Worm (Caenorhabditis elegans) whole organism, L1 larva: ENCODE measurements around the gene F37H8.6.

Experiments
- C04F5.9 ChIP-seq: sonication (generic microtip); optimal IDR thresholded peaks from 2 replicates; lab custom pipeline; 2016; ENCODE audit warnings: missing genetic modification characterization, missing compliant biosample characterization
- Y116A8C.19 ChIP-seq: sonication (generic microtip); optimal IDR thresholded peaks from 2 replicates; lab custom pipeline; 2016; ENCODE audit warnings: missing compliant biosample characterization, missing genetic modification characterization, borderline replicate concordance
- aly-2 ChIP-seq: fragments of 150-350 bp; optimal IDR thresholded peaks from 2 replicates; lab custom pipeline; 2014; ENCODE audit warnings: missing biosample characterization, missing genetic modification characterization
- ama-1 ChIP-seq: fragments of 150-350 bp; optimal IDR thresholded peaks from 2 replicates; lab custom pipeline; 2014
- blmp-1 ChIP-seq: fragments of 150-350 bp; optimal IDR thresholded peaks from 2 replicates; lab custom pipeline; 2014; ENCODE audit warnings: missing biosample characterization, missing genetic modification characterization
- ceh-63 ChIP-seq: fragments of 200-800 bp; sonication (Bioruptor generic); optimal IDR thresholded peaks from 2 replicates; lab custom pipeline; 2018; ENCODE audit warnings: mild to moderate bottlenecking, missing genetic modification characterization, missing compliant biosample characterization
- ceh-88 ChIP-seq: fragments of 200-800 bp; sonication (Bioruptor generic); IDR thresholded peaks from 2 replicates; pipeline ENCODE4 v1.3.6; 2022; ENCODE audit warnings: missing genetic modification characterization, missing compliant biosample characterization
- ceh-90 ChIP-seq: sonication (generic microtip); optimal IDR thresholded peaks from 2 replicates; lab custom pipeline; 2016; ENCODE audit warnings: missing genetic modification characterization, missing compliant biosample characterization
- dpl-1 ChIP-seq, 3 experiments: fragments of 150-350 bp in 2 of 3; sonication (generic microtip) in 1 of 3; optimal IDR thresholded peaks; 2 replicates each; lab custom pipeline; 2014 to 2017; ENCODE audit warnings: missing biosample characterization in 3 of 3, missing genetic modification characterization in 3 of 3, missing genetic modification reagents in 3 of 3
- dsc-1 ChIP-seq: sonication (generic microtip); optimal IDR thresholded peaks from 2 replicates; lab custom pipeline; 2016; ENCODE audit warnings: mild to moderate bottlenecking, missing genetic modification characterization, missing compliant biosample characterization
- egl-13 ChIP-seq: sonication (generic microtip); optimal IDR thresholded peaks from 2 replicates; lab custom pipeline; 2016; ENCODE audit warnings: missing genotype, missing genetic modification reagents, missing genetic modification characterization, missing compliant biosample characterization
- elt-2 ChIP-seq: sonication (generic microtip); optimal IDR thresholded peaks from 2 replicates; lab custom pipeline; 2016; ENCODE audit warnings: missing genetic modification characterization, mild to moderate bottlenecking, inconsistent platforms, missing compliant biosample characterization, missing genetic modification reagents
- elt-3 ChIP-seq, 6 experiments: fragments of 150-350 bp in 1 of 6; sonication (generic microtip); optimal IDR thresholded peaks; 2 replicates each; lab custom pipeline; 2017 to 2018; ENCODE audit warnings: missing biosample characterization in 6 of 6, missing genetic modification characterization in 6 of 6, inconsistent platforms in 1 of 6
- ets-5 ChIP-seq: fragments of 200-800 bp; sonication (Bioruptor generic); IDR thresholded peaks from 2 replicates; pipeline ENCODE4 v1.3.6; 2022; ENCODE audit warnings: missing genetic modification characterization, missing compliant biosample characterization
- fkh-10 ChIP-seq: sonication (generic microtip); optimal IDR thresholded peaks from 2 replicates; lab custom pipeline; 2017; ENCODE audit warnings: missing biosample characterization, missing genetic modification reagents, missing genetic modification characterization
- grh-1 ChIP-seq: fragments of 200-800 bp; sonication (Bioruptor generic); IDR thresholded peaks from 2 replicates; pipeline ENCODE4 v1.3.6; 2022; ENCODE audit warnings: missing genetic modification reagents, missing genetic modification characterization, missing compliant biosample characterization
- hlh-17 ChIP-seq: fragments of 200-800 bp; sonication (Bioruptor generic); optimal IDR thresholded peaks from 2 replicates; lab custom pipeline; 2018; ENCODE audit warnings: missing genetic modification characterization, mild to moderate bottlenecking, missing compliant biosample characterization, moderate library complexity, borderline replicate concordance
- hlh-4 ChIP-seq: sonication (generic microtip); optimal IDR thresholded peaks from 2 replicates; lab custom pipeline; 2016; ENCODE audit warnings: mild to moderate bottlenecking, missing genetic modification characterization, missing compliant biosample characterization
- lin-14 ChIP-seq: fragments of 200-800 bp; sonication (Bioruptor generic); optimal IDR thresholded peaks from 2 replicates; lab custom pipeline; 2018; ENCODE audit warnings: mild to moderate bottlenecking, missing genetic modification characterization, moderate library complexity, missing compliant biosample characterization
- lin-39 ChIP-seq: fragments of 150-350 bp; optimal IDR thresholded peaks from 2 replicates; lab custom pipeline; 2014; ENCODE audit warnings: missing biosample characterization, missing genetic modification reagents, missing genetic modification characterization
- lir-3 ChIP-seq: sonication (generic microtip); optimal IDR thresholded peaks from 2 replicates; lab custom pipeline; 2016; ENCODE audit warnings: mild to moderate bottlenecking, missing genetic modification characterization, moderate library complexity, missing compliant biosample characterization; ENCODE audit not compliant: poor library complexity
- lsy-2 ChIP-seq, 2 experiments: fragments of 150-350 bp; optimal IDR thresholded peaks; 2 replicates each; lab custom pipeline; 2014; ENCODE audit warnings: missing biosample characterization in 2 of 2, missing genetic modification characterization in 2 of 2
- mdl-1 ChIP-seq, 2 experiments: fragments of 150-350 bp; optimal IDR thresholded peaks; 2 replicates each; lab custom pipeline; 2014 to 2017; ENCODE audit warnings: missing biosample characterization in 2 of 2, missing genetic modification characterization in 2 of 2, inconsistent platforms in 1 of 2
- mef-2 ChIP-seq: fragments of 150-350 bp; optimal IDR thresholded peaks from 2 replicates; lab custom pipeline; 2014; ENCODE audit warnings: missing biosample characterization, missing genetic modification characterization
- mep-1 ChIP-seq: fragments of 150-350 bp; optimal IDR thresholded peaks from 2 replicates; lab custom pipeline; 2014; ENCODE audit warnings: missing biosample characterization, missing genetic modification characterization
- nhr-11 ChIP-seq: fragments of 150-350 bp; optimal IDR thresholded peaks from 2 replicates; lab custom pipeline; 2014; ENCODE audit warnings: missing biosample characterization, missing genetic modification characterization
- nhr-19 ChIP-seq: fragments of 200-800 bp; sonication (Bioruptor generic); conservative IDR thresholded peaks from 2 replicates; pipeline ENCODE4 v1.3.6; 2022; ENCODE audit warnings: missing genetic modification characterization, missing compliant biosample characterization
- nhr-237 ChIP-seq: fragments of 150-350 bp; optimal IDR thresholded peaks from 2 replicates; lab custom pipeline; 2014; ENCODE audit warnings: missing biosample characterization, missing genetic modification characterization
- nhr-47 ChIP-seq: sonication (generic microtip); optimal IDR thresholded peaks from 2 replicates; lab custom pipeline; 2016; ENCODE audit warnings: mild to moderate bottlenecking, missing genetic modification characterization, moderate library complexity, missing compliant biosample characterization
- nhr-71 ChIP-seq: sonication (generic microtip); optimal IDR thresholded peaks from 2 replicates; lab custom pipeline; 2016; ENCODE audit warnings: mild to moderate bottlenecking, missing genetic modification characterization, moderate library complexity, missing compliant biosample characterization
- nhr-76 ChIP-seq: sonication (generic microtip); optimal IDR thresholded peaks from 2 replicates; lab custom pipeline; 2017; ENCODE audit warnings: missing biosample characterization, missing genetic modification characterization
- nhr-90 ChIP-seq: sonication (generic microtip); optimal IDR thresholded peaks from 2 replicates; lab custom pipeline; 2016; ENCODE audit warnings: mild to moderate bottlenecking, missing genetic modification characterization, missing compliant biosample characterization; ENCODE audit not compliant: poor library complexity
- pag-3 ChIP-seq: sonication (generic microtip); optimal IDR thresholded peaks from 2 replicates; lab custom pipeline; 2017; ENCODE audit warnings: missing genetic modification characterization, mild to moderate bottlenecking, missing compliant biosample characterization, antibody characterized with exemption, borderline replicate concordance; ENCODE audit not compliant: insufficient read depth
- pax-3 ChIP-seq: fragments of 200-800 bp; sonication (Bioruptor generic); optimal IDR thresholded peaks from 2 replicates; lab custom pipeline; 2018; ENCODE audit warnings: mild to moderate bottlenecking, missing genetic modification characterization, moderate library complexity, missing compliant biosample characterization
- snu-23 ChIP-seq: sonication (generic microtip); optimal IDR thresholded peaks from 2 replicates; lab custom pipeline; 2016; ENCODE audit warnings: missing genetic modification characterization, missing compliant biosample characterization
- sup-37 ChIP-seq: fragments of 200-800 bp; sonication (Bioruptor generic); optimal IDR thresholded peaks from 2 replicates; lab custom pipeline; 2018; ENCODE audit warnings: mild to moderate bottlenecking, missing genetic modification characterization, missing compliant biosample characterization
- swsn-7 ChIP-seq: sonication (generic microtip); optimal IDR thresholded peaks from 2 replicates; lab custom pipeline; 2016; ENCODE audit warnings: missing genetic modification characterization, missing compliant biosample characterization
- tbx-2 ChIP-seq: sonication (generic microtip); optimal IDR thresholded peaks from 2 replicates; lab custom pipeline; 2016; ENCODE audit warnings: missing genetic modification characterization, missing compliant biosample characterization
- tlp-1 ChIP-seq: fragments of 150-350 bp; optimal IDR thresholded peaks from 2 replicates; lab custom pipeline; 2014; ENCODE audit warnings: missing biosample characterization, missing genetic modification characterization
- unc-30 ChIP-seq: sonication (generic microtip); optimal IDR thresholded peaks from 2 replicates; lab custom pipeline; 2017; ENCODE audit warnings: missing biosample characterization, missing genetic modification characterization
- unc-62 ChIP-seq: fragments of 150-350 bp; optimal IDR thresholded peaks from 2 replicates; lab custom pipeline; 2014; ENCODE audit warnings: missing biosample characterization, missing genetic modification reagents, missing genetic modification characterization
- unc-86 ChIP-seq: sonication (generic microtip); optimal IDR thresholded peaks from 2 replicates; lab custom pipeline; 2016; ENCODE audit warnings: missing genetic modification characterization, missing compliant biosample characterization
- unc-98 ChIP-seq: fragments of 200-800 bp; sonication (Bioruptor generic); IDR thresholded peaks from 2 replicates; pipeline ENCODE4 v1.3.6; 2022; ENCODE audit warnings: missing genetic modification characterization, missing compliant biosample characterization
- vab-15 ChIP-seq: sonication (generic microtip); optimal IDR thresholded peaks from 2 replicates; lab custom pipeline; 2017; ENCODE audit warnings: missing genotype, mild to moderate bottlenecking, missing genetic modification characterization, missing compliant biosample characterization
- zag-1 ChIP-seq: fragments of 150-350 bp; optimal IDR thresholded peaks from 2 replicates; lab custom pipeline; 2014; ENCODE audit warnings: missing biosample characterization, missing genetic modification characterization
- zip-4 ChIP-seq: fragments of 200-800 bp; sonication (Bioruptor generic); optimal IDR thresholded peaks from 2 replicates; lab custom pipeline; 2018; ENCODE audit warnings: mild to moderate bottlenecking, missing genetic modification characterization, moderate library complexity, missing compliant biosample characterization
- ztf-11 ChIP-seq, 2 experiments: sonication (generic microtip); optimal IDR thresholded peaks; 2 replicates each; lab custom pipeline; 2016 to 2017; ENCODE audit warnings: missing genetic modification characterization in 2 of 2, missing biosample characterization in 1 of 2, missing compliant biosample characterization in 1 of 2
- ztf-4 ChIP-seq: fragments of 150-350 bp; optimal IDR thresholded peaks from 2 replicates; lab custom pipeline; 2014; ENCODE audit warnings: missing biosample characterization, missing genetic modification characterization

Gene F37H8.6

DNA sequence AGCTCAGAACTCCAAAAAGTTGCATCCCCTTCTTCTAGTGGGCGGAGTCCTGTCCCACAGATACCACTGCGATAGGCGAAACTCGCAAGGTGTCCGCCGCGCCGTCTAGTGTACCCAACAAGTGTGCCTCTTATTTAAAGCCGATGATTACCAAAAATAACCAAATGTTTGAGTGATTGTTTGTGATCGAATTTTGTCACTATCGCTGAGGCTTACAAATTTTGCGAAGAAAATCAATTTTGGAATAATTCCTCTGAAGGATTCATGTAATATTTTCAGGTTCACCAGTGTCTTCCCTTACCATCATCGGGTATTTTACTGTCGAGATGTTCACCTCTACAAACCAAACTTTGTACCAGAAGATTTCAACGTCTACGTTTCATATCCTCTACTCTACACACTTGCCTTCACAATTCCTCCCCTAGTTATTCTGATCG, 46.8 kb upstream of the F37H8.6 start (continued):
- TF ChIP-seq egl-13: peak; percentile 47
- TF ChIP-seq tbx-2 (tag; lab: Kevin White, UChicago): peak; percentile 72
- TF ChIP-seq unc-62 (GFP tag; lab: Kevin White, UChicago): no peak
- no peak for TF ChIP-seq ets-5 (GFP tag; lab: Robert Waterston, UW)
- TF ChIP-seq zip-4 (GFP tag; lab: Kevin White, UChicago): peak; percentile 45
- TF ChIP-seq ztf-11 (tag; optimal IDR thresholded peaks at IDR 0.05; lab: Kevin White, UChicago): no peak
- peak; percentile 91 for TF ChIP-seq nhr-47 (tag; lab: Kevin White, UChicago)
- TF ChIP-seq mef-2 (tag; lab: Kevin White, UChicago): no peak
- TF ChIP-seq tlp-1 (tag; lab: Kevin White, UChicago): no peak
- no peak for TF ChIP-seq lir-3
- TF ChIP-seq zag-1 (tag; lab: Kevin White, UChicago): no peak
- TF ChIP-seq lsy-2 (tag; optimal IDR thresholded peaks at IDR 0.05; lab: Kevin White, UChicago): peak in 1 of 2 experiments; percentile 74
- TF ChIP-seq sup-37 (GFP tag; lab: Kevin White, UChicago): no peak
- no peak for TF ChIP-seq nhr-76 (tag; lab: Kevin White, UChicago)
- peak; percentile 13 to 62 (median 54) for TF ChIP-seq dpl-1 (GFP tag; optimal IDR thresholded peaks at IDR 0.05; lab: Kevin White, UChicago)
- no peak for TF ChIP-seq Y116A8C.19 (tag; lab: Kevin White, UChicago)
- peak; percentile 16 for TF ChIP-seq nhr-11
- TF ChIP-seq elt-2 (tag; lab: Kevin White, UChicago): peak; percentile 76
- TF ChIP-seq pax-3: peak; percentile 20
- TF ChIP-seq vab-15: no peak
- TF ChIP-seq nhr-71: peak; percentile 88
- peak; percentile 91 for TF ChIP-seq nhr-90 (tag; lab: Kevin White, UChicago)
- TF ChIP-seq swsn-7 (tag; lab: Kevin White, UChicago): peak; percentile 77
- peak; percentile 69 for TF ChIP-seq grh-1 (GFP tag; lab: Robert Waterston, UW)
- TF ChIP-seq blmp-1 (tag; lab: Kevin White, UChicago): no peak
- TF ChIP-seq unc-98 (GFP tag; lab: Robert Waterston, UW): no peak
- peak; percentile 23 for TF ChIP-seq nhr-237 (tag; lab: Kevin White, UChicago)
- no peak for TF ChIP-seq hlh-4 (tag; lab: Kevin White, UChicago)
- TF ChIP-seq C04F5.9: peak; percentile 39
- TF ChIP-seq lin-14 (GFP tag; lab: Kevin White, UChicago): peak; percentile 81
- peak; percentile 88 for TF ChIP-seq nhr-19 (GFP tag; lab: Robert Waterston, UW)
- TF ChIP-seq lin-39: peak; percentile 49
- TF ChIP-seq mep-1 (tag; lab: Kevin White, UChicago): peak; percentile 27
- TF ChIP-seq mdl-1 (tag; optimal IDR thresholded peaks at IDR 0.05; lab: Kevin White, UChicago): peak in 1 of 2 experiments; percentile 53
- peak; percentile 96 for TF ChIP-seq ama-1 (lab: Kevin White, UChicago)
- TF ChIP-seq dsc-1 (tag; lab: Kevin White, UChicago): peak; percentile 79
- TF ChIP-seq ceh-63: no peak
- peak; percentile 76 for TF ChIP-seq aly-2 (tag; lab: Kevin White, UChicago)
- peak; percentile 82 for TF ChIP-seq snu-23 (GFP tag; lab: Kevin White, UChicago)
- TF ChIP-seq unc-30 (tag; lab: Kevin White, UChicago): no peak

DNA sequence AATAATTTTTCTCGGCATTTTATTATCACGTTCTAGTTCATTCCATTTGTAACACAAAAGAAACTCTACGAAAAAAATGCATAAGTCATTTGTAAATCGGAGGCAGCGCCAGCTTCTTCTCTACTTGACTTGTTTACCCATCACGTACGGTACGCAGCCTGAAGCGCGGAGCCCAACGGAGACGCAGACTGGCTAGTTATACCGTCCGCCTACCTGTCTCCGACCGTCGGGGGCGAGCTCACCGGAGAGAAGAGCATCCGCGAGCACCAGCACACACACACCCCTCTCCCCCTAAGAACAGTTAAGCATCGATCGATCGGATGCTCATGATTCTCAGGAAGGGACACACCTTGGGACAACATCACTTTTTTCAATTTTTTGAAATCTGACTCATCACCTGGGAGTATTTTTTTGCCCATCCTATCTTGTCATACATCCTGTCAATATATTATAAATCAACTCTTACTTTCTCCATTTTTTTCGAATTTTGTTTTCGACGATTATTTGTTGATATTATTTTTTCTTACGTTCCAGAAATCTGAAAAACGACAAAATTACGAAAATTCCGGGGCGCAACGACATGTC, 44.6 kb upstream of the F37H8.6 start, which contains the start of gene plpr-1:
Gene plpr-1, plus strand, starts transcription at position 535 of the 585 bp plus-strand sequence.
- TF ChIP-seq elt-3 (tag; optimal IDR thresholded peaks at IDR 0.05; lab: Kevin White, UChicago) (no peak), hlh-17 (GFP tag; lab: Kevin White, UChicago) (no peak), ztf-4 (no peak), ceh-88 (GFP tag; lab: Robert Waterston, UW) (no peak), unc-86 (tag; lab: Kevin White, UChicago) (no peak), ceh-90 (tag; lab: Kevin White, UChicago) (no peak), ceh-63 (no peak), elt-2 (tag; lab: Kevin White, UChicago) (no peak), lin-14 (GFP tag; lab: Kevin White, UChicago) (no peak), unc-30 (tag; lab: Kevin White, UChicago) (no peak), snu-23 (GFP tag; lab: Kevin White, UChicago) (no peak), fkh-10 (GFP tag; lab: Kevin White, UChicago) (no peak), dsc-1 (tag; lab: Kevin White, UChicago) (no peak), zag-1 (tag; lab: Kevin White, UChicago) (no peak), tlp-1 (tag; lab: Kevin White, UChicago) (no peak), pag-3 (no peak)
- TF ChIP-seq, all 84 proteins: peak for 0
